Worm (Caenorhabditis elegans): ENCODE data around the gene C02G6.3.

DNA sequence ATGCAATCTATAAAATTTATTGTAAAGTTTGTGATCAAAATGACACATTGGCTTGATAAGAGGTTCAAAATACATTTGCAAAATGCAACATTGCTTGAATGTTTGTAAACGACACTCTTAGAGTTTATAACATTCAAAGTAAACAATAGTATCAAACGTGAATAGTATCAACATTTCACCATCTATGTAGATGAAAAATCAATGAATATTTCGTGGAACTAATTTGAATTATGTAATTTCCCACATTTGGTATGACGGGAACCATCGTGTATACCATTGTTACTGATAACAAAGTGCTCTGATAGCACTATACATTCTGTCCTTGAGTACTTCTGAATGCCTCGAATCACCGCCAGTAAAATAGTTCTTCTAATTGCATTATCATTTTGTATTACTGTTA lies 50.4 kb downstream of the C02G6.3 start, which contains the start of gene galt-1:
- no peak for TF ChIP-seq tbx-11 (GFP tag; IDR thresholded peaks at IDR 0.05)
- TF ChIP-seq ama-1 (optimal IDR thresholded peaks at IDR 0.05): no peak
- no peak for TF ChIP-seq pes-1 (GFP tag; IDR thresholded peaks at IDR 0.05)
- TF ChIP-seq ceh-13 (GFP tag; optimal IDR thresholded peaks at IDR 0.05): no peak
- no peak for TF ChIP-seq hmbx-1 (tag; optimal IDR thresholded peaks at IDR 0.05)
- TF ChIP-seq sea-1 (GFP tag; conservative IDR thresholded peaks at IDR 0.05): no peak
- TF ChIP-seq scrt-1 (GFP tag; IDR thresholded peaks at IDR 0.05): no peak

Measured in whole organism, early embryonic.